Worm (Caenorhabditis elegans): ENCODE measurements around the gene arx-2.

DNA sequence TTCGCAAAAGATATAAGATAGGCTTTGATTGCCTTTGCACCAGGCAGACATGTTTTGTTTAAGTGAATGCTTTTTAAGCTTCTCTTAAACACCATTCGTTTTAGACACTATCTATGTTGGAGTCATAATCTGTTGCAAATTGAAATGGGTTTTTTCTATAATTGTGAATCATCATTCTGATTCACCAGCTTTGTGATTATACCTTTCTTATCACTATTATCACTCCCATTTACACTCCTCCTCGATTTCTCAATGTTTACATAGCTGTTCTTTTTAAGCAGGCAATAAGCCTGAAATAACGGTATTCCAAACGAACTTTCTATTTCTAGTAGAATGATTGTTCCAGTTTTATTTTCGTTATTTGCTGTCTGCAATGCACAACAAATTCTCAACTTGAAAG lies 41.1 kb downstream of the arx-2 start, which contains the start of gene B0024.4:
- TF ChIP-seq ztf-23 (GFP tag; IDR thresholded peaks at IDR 0.05), result no peak
- TF ChIP-seq tab-1 (GFP tag; IDR thresholded peaks at IDR 0.05), result no peak
- TF ChIP-seq med-1 (GFP tag; optimal IDR thresholded peaks at IDR 0.05; ENCODE audit: insufficient read depth), result no peak
- TF ChIP-seq klf-2 (GFP tag; conservative IDR thresholded peaks at IDR 0.05), result no peak
- TF ChIP-seq ztf-29 (GFP tag; IDR thresholded peaks at IDR 0.05), result no peak
- no peak for TF ChIP-seq cog-1 (tag; optimal IDR thresholded peaks at IDR 0.05)
- TF ChIP-seq T22C8.4 (GFP tag; IDR thresholded peaks at IDR 0.05), result no peak
- no peak for TF ChIP-seq ref-1 (GFP tag; conservative IDR thresholded peaks at IDR 0.05)
